Fruit fly (Drosophila melanogaster): ENCODE data around the gene CG32655.

Gene CG32655

DNA sequence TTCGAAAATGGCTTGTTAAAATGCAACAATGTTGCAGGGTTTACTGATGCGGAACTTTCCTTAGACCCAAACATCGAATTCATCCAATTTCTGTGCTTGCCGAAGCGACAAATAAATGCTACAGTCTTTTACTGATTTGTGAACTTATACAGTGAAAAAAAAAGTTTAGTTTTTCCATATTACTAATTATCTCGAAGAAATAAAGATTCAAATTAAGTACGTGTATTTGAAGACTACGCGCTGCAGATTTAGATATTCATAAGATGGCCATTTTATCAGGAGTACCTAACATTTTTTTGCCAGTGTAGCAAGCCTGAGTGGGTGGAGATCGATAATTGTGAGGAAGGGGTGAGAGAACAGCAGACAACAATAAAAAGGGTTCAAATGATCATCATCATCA is 14.2 kb downstream of the CG32655 start (continued):
- TF ChIP-seq NC2α (GFP tag; optimal IDR thresholded peaks at IDR 0.05): no peak
- peak; percentile 15 for TF ChIP-seq CG18764 (GFP tag; optimal IDR thresholded peaks at IDR 0.05)
- TF ChIP-seq vnd (GFP tag; IDR thresholded peaks at IDR 0.05; ENCODE audit: partially characterized antibody): no peak
- no peak for TF ChIP-seq CG17802 (tag; optimal IDR thresholded peaks at IDR 0.05)
- peak; percentile 63 for TF ChIP-seq dmrt99B (tag; optimal IDR thresholded peaks at IDR 0.05)
- no peak for TF ChIP-seq CG11560 (tag; IDR thresholded peaks at IDR 0.05)
- TF ChIP-seq B-H2 (GFP tag; optimal IDR thresholded peaks at IDR 0.05): no peak
- peak; percentile 21 for TF ChIP-seq Chrac-16 (GFP tag; optimal IDR thresholded peaks at IDR 0.05)
- no peak for TF ChIP-seq hb (GFP tag; IDR thresholded peaks at IDR 0.05; ENCODE audit: partially characterized antibody)
- peak; percentile 24; the same call in 1 of the 3 replicates for TF ChIP-seq ase (GFP tag; IDR thresholded peaks at IDR 0.05)
- TF ChIP-seq tup (GFP tag; optimal IDR thresholded peaks at IDR 0.05): no peak
- no peak for TF ChIP-seq CG12299 (tag; optimal IDR thresholded peaks at IDR 0.05)
- TF ChIP-seq z (GFP tag; IDR thresholded peaks at IDR 0.05): no peak
- no peak for TF ChIP-seq CG33213 (GFP tag; optimal IDR thresholded peaks at IDR 0.05)
- peak; percentile 69 for TF ChIP-seq CG31441 (GFP tag; IDR thresholded peaks at IDR 0.05)
- TF ChIP-seq sima (GFP tag; optimal IDR thresholded peaks at IDR 0.05): peak; percentile 12
- no peak for TF ChIP-seq HLH54F (GFP tag; optimal IDR thresholded peaks at IDR 0.05)
- peak; percentile 34 for TF ChIP-seq CG4424 (GFP tag; optimal IDR thresholded peaks at IDR 0.05)
- no peak for TF ChIP-seq Myb (GFP tag; optimal IDR thresholded peaks at IDR 0.05)
- TF ChIP-seq CG18011 (GFP tag; optimal IDR thresholded peaks at IDR 0.05): no peak
- TF ChIP-seq CG6689 (GFP tag; IDR thresholded peaks at IDR 0.05): peak; percentile 79
- TF ChIP-seq CG13775 (GFP tag; optimal IDR thresholded peaks at IDR 0.05): no peak
- TF ChIP-seq CG15601 (tag; optimal IDR thresholded peaks at IDR 0.05): peak; percentile 64
- TF ChIP-seq CkIIα-i1 (GFP tag; IDR thresholded peaks at IDR 0.05): no peak
- TF ChIP-seq CG8388 (GFP tag; optimal IDR thresholded peaks at IDR 0.05): peak; percentile 46
- no peak for TF ChIP-seq CG6813 (GFP tag; optimal IDR thresholded peaks at IDR 0.05)
- TF ChIP-seq CG6854 (GFP tag; optimal IDR thresholded peaks at IDR 0.05): no peak
- TF ChIP-seq wdn (GFP tag; IDR thresholded peaks at IDR 0.05): no peak
- TF ChIP-seq gsb (GFP tag; IDR thresholded peaks at IDR 0.05): no peak
- TF ChIP-seq org-1 (GFP tag; optimal IDR thresholded peaks at IDR 0.05): peak; percentile 10
- TF ChIP-seq btn (GFP tag; optimal IDR thresholded peaks at IDR 0.05): no peak
- TF ChIP-seq CG12659 (GFP tag; optimal IDR thresholded peaks at IDR 0.05): no peak
- TF ChIP-seq fru (optimal IDR thresholded peaks at IDR 0.05): no peak
- peak; percentile 50 for TF ChIP-seq fd96Cb (tag; optimal IDR thresholded peaks at IDR 0.05)
- TF ChIP-seq Trl (optimal IDR thresholded peaks at IDR 0.05): no peak
- peak; percentile 85 for TF ChIP-seq Trl (GFP tag; optimal IDR thresholded peaks at IDR 0.05)
- peak in 1 of 2 experiments; percentile 57 for TF ChIP-seq Hr78 (GFP tag; optimal IDR thresholded peaks at IDR 0.05)
- no peak for TF ChIP-seq tio (GFP tag; optimal IDR thresholded peaks at IDR 0.05)
- no peak for TF ChIP-seq bigmax (GFP tag; optimal IDR thresholded peaks at IDR 0.05)
- peak; percentile 81 for TF ChIP-seq ci (GFP tag; IDR thresholded peaks at IDR 0.05)
- no peak for TF ChIP-seq CG12942 (GFP tag; optimal IDR thresholded peaks at IDR 0.05)
- peak; percentile 71 for TF ChIP-seq Dad (GFP tag; optimal IDR thresholded peaks at IDR 0.05)
- peak; percentile 48; the same call in 1 of the 2 replicates for TF ChIP-seq vvl (GFP tag; IDR thresholded peaks at IDR 0.05)
- TF ChIP-seq Xbp1 (GFP tag; optimal IDR thresholded peaks at IDR 0.05): peak; percentile 51
- no peak for TF ChIP-seq prd (optimal IDR thresholded peaks at IDR 0.05)
- TF ChIP-seq prd (GFP tag; IDR thresholded peaks at IDR 0.05): peak; percentile 78
- TF ChIP-seq so (GFP tag; IDR thresholded peaks at IDR 0.05): peak; percentile 38; the same call in 1 of the 3 replicates
- TF ChIP-seq CG34376 (GFP tag; optimal IDR thresholded peaks at IDR 0.05): no peak
- no peak for TF ChIP-seq CG11696 (GFP tag; IDR thresholded peaks at IDR 0.05)
- peak; percentile 70 for TF ChIP-seq stc (GFP tag; IDR thresholded peaks at IDR 0.05)
- TF ChIP-seq ranshi (GFP tag; IDR thresholded peaks at IDR 0.05): no peak
- TF ChIP-seq grau (tag; optimal IDR thresholded peaks at IDR 0.05): peak; percentile 24
- no peak for TF ChIP-seq GATAe (GFP tag; conservative IDR thresholded peaks at IDR 0.05)

All from whole organism, embryonic.